Worm (Caenorhabditis elegans) whole organism, late embryonic: ENCODE data around the gene F10D7.11.

Source experiments
- F13H6.1 ChIP-seq: sonication (generic microtip); optimal IDR thresholded peaks from 2 replicates; lab custom pipeline; 2016; ENCODE audit warnings: missing genetic modification characterization, missing compliant biosample characterization
- ama-1 ChIP-seq: fragments of 150-350 bp; optimal IDR thresholded peaks from 2 replicates; lab custom pipeline; 2014
- sox-4 ChIP-seq: sonication (generic microtip); optimal IDR thresholded peaks from 2 replicates; lab custom pipeline; 2017; ENCODE audit warnings: mild to moderate bottlenecking, missing genetic modification characterization, inconsistent platforms, missing compliant biosample characterization

DNA sequence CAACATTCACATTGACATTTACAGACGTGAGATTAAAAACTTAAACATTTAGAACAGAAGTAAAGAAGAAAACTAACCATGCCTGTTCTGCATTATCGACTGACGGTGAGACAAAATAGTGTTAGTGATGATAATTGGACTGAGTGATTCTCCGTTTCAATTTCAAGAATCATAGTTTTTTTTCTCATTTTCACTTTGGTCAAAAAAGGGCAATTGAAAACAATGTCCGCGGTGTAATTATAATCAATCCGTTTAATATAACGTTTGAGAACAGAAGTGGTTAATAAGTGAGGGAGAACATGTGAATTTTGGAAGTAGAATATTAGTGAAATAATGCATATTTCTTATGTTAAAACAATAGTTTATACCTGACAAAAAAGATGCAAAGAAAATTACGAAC is 17.0 kb downstream of the F10D7.11 start, which contains the start of gene F10D7.10:
- no peak for TF ChIP-seq ama-1 (lab: Kevin White, UChicago)
- TF ChIP-seq sox-4 (tag; lab: Kevin White, UChicago), result no peak
- no peak for TF ChIP-seq F13H6.1 (tag; lab: Kevin White, UChicago)
